Worm (Caenorhabditis elegans) whole organism, L3 larva: Measurements from ENCODE around the gene srv-26.

Experiments used
- ceh-28 ChIP-seq: fragments of 150-350 bp; optimal IDR thresholded peaks from 2 replicates; lab custom pipeline; 2014; ENCODE audit warnings: missing biosample characterization, missing genetic modification reagents, missing genetic modification characterization
- elt-3 ChIP-seq, 3 experiments: fragments of 150-350 bp in 1 of 3; sonication (generic microtip) in 2 of 3; optimal IDR thresholded peaks; 2 replicates in 2 of 3; 4 replicates in 1 of 3; lab custom pipeline; 2014 to 2017; ENCODE audit warnings: missing biosample characterization in 3 of 3, missing genetic modification characterization in 3 of 3
- eor-1 ChIP-seq, 2 experiments: fragments of 150-350 bp; optimal IDR thresholded peaks; 2 replicates each; lab custom pipeline; 2014 to 2018; ENCODE audit warnings: missing biosample characterization in 2 of 2, missing genetic modification characterization in 2 of 2
- nhr-237 ChIP-seq: fragments of 150-350 bp; optimal IDR thresholded peaks from 2 replicates; lab custom pipeline; 2014; ENCODE audit warnings: missing biosample characterization, missing genetic modification characterization
- nhr-77 ChIP-seq: fragments of 150-350 bp; optimal IDR thresholded peaks from 2 replicates; lab custom pipeline; 2014; ENCODE audit warnings: missing biosample characterization, missing genetic modification characterization
- pha-4 ChIP-seq: fragments of 150-350 bp; optimal IDR thresholded peaks from 2 replicates; lab custom pipeline; 2014; ENCODE audit warnings: missing biosample characterization, missing genetic modification reagents, missing genetic modification characterization

DNA sequence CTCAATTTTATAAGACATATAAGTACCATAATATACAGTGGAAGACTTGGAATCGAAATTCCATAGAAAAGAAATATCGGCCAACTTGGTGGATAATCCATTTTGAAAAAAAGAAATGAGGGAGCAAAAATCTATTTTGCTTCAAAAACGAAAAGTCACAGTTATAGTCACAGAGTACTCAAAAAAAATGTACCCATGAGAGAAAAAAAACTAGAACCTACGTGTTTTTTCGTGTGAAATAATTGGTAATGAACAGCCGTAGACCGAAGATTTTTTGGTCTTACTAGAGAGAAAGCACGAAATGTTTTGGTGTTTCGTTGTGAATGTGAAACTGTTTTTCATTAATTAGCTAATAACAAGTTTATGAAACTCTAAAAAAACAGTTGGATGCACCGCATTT is 32.3 kb downstream of the srv-26 start, which contains the start of gene srv-30:
- TF ChIP-seq eor-1 (tag; optimal IDR thresholded peaks at IDR 0.05; lab: Kevin White, UChicago) = no peak
- TF ChIP-seq nhr-237 = no peak
- no peak for TF ChIP-seq ceh-28 (tag; lab: Kevin White, UChicago)
- no peak for TF ChIP-seq elt-3 (tag; optimal IDR thresholded peaks at IDR 0.05; lab: Kevin White, UChicago)
- TF ChIP-seq pha-4 (tag; lab: Kevin White, UChicago) = no peak
- no peak for TF ChIP-seq nhr-77 (tag; lab: Kevin White, UChicago)
